Fruit fly (Drosophila melanogaster) whole organism, embryonic: ENCODE measurements around the gene Shc.

Experiments
- Atf3 ChIP-seq: fragments of 200-800 bp; sonication (Bioruptor generic); optimal IDR thresholded peaks from 3 replicates; lab custom pipeline; 2016; ENCODE audit warnings: missing biosample characterization, missing genetic modification characterization
- Atf6 ChIP-seq: fragments of 200-800 bp; sonication (Bioruptor generic); IDR thresholded peaks from 2 replicates; pipeline ENCODE4 v1.3.6; 2022; ENCODE audit warnings: missing biosample characterization, missing genetic modification characterization
- Bgb ChIP-seq: fragments of 200-800 bp; sonication (Bioruptor generic); IDR thresholded peaks from 2 replicates; pipeline ENCODE4 v1.3.6; 2022; ENCODE audit warnings: missing biosample characterization, missing genetic modification characterization; ENCODE audit not compliant: partially characterized antibody
- CG10321 ChIP-seq: fragments of 200-800 bp; sonication (Bioruptor generic); IDR thresholded peaks from 2 replicates; pipeline ENCODE4 v1.3.6; 2022; ENCODE audit warnings: missing biosample characterization, missing genetic modification characterization
- CG10565 ChIP-seq: fragments of 200-800 bp; sonication (Bioruptor generic); optimal IDR thresholded peaks from 3 replicates; lab custom pipeline; 2016; ENCODE audit warnings: missing biosample characterization, mild to moderate bottlenecking, missing genetic modification characterization
- CG10654 ChIP-seq: fragments of 200-800 bp; sonication (Bioruptor generic); optimal IDR thresholded peaks from 2 replicates; lab custom pipeline; 2016; ENCODE audit warnings: missing biosample characterization, missing genetic modification characterization
- CG11560 ChIP-seq: fragments of 200-800 bp; sonication (Bioruptor generic); IDR thresholded peaks from 3 replicates; pipeline ENCODE4 v1.3.6; 2022; ENCODE audit warnings: missing biosample characterization, missing genetic modification characterization
- CG12942 ChIP-seq: fragments of 200-800 bp; sonication (Bioruptor generic); optimal IDR thresholded peaks from 3 replicates; lab custom pipeline; 2016; ENCODE audit warnings: missing biosample characterization, missing genetic modification characterization
- CG15073 ChIP-seq: fragments of 200-800 bp; sonication (Bioruptor generic); optimal IDR thresholded peaks from 2 replicates; lab custom pipeline; 2016; ENCODE audit warnings: missing biosample characterization, missing genetic modification characterization
- CG15479 ChIP-seq: fragments of 200-800 bp; sonication (Bioruptor generic); optimal IDR thresholded peaks from 3 replicates; lab custom pipeline; 2019; ENCODE audit warnings: missing biosample characterization, mild to moderate bottlenecking, missing genetic modification characterization, moderate library complexity
- CG17829 ChIP-seq: fragments of 200-800 bp; optimal IDR thresholded peaks from 2 replicates; lab custom pipeline; 2019; ENCODE audit warnings: missing biosample characterization, mild to moderate bottlenecking, missing genetic modification characterization, moderate library complexity
- CG1832 ChIP-seq: fragments of 200-800 bp; sonication (Bioruptor generic); optimal IDR thresholded peaks from 2 replicates; lab custom pipeline; 2017; ENCODE audit warnings: missing biosample characterization, mild to moderate bottlenecking, missing genetic modification characterization, inconsistent platforms
- CG31388 ChIP-seq: fragments of 200-800 bp; sonication (Bioruptor generic); optimal IDR thresholded peaks from 2 replicates; lab custom pipeline; 2016; ENCODE audit warnings: missing biosample characterization, missing genetic modification characterization
- CG34422 ChIP-seq: fragments of 200-800 bp; sonication (Bioruptor generic); IDR thresholded peaks from 3 replicates; pipeline ENCODE4 v1.3.6; 2022; ENCODE audit warnings: missing biosample characterization, missing genetic modification characterization
- CG4730 ChIP-seq: fragments of 200-800 bp; sonication (Bioruptor generic); IDR thresholded peaks from 2 replicates; pipeline ENCODE4 v1.3.6; 2022; ENCODE audit warnings: missing biosample characterization, missing genetic modification characterization
- CG8944 ChIP-seq: fragments of 200-800 bp; sonication (Bioruptor generic); optimal IDR thresholded peaks from 3 replicates; lab custom pipeline; 2016; ENCODE audit warnings: missing biosample characterization, missing genetic modification characterization
- CTCF ChIP-seq: fragments of 200-800 bp; sonication (Bioruptor generic); optimal IDR thresholded peaks from 2 replicates; lab custom pipeline; 2017; ENCODE audit warnings: missing biosample characterization, mild to moderate bottlenecking, missing genetic modification characterization, moderate library complexity
- Dip2 ChIP-seq: fragments of 200-800 bp; sonication (Bioruptor generic); IDR thresholded peaks from 2 replicates; pipeline ENCODE4 v1.3.6; 2022; ENCODE audit warnings: missing biosample characterization, missing genetic modification characterization
- Dll ChIP-seq: fragments of 200-800 bp; sonication (Bioruptor generic); IDR thresholded peaks from 4 replicates; pipeline ENCODE4 v1.3.6; 2022; ENCODE audit warnings: missing biosample characterization, missing genetic modification characterization; ENCODE audit not compliant: partially characterized antibody
- E2f1 ChIP-seq: fragments of 200-800 bp; sonication (Bioruptor generic); IDR thresholded peaks from 2 replicates; pipeline ENCODE4 v1.3.6; 2022; ENCODE audit warnings: missing biosample characterization, missing genetic modification characterization
- Gsc ChIP-seq: fragments of 200-800 bp; sonication (Bioruptor generic); IDR thresholded peaks from 2 replicates; pipeline ENCODE4 v1.3.6; 2022; ENCODE audit warnings: missing biosample characterization, missing genetic modification characterization
- HLH3B ChIP-seq: fragments of 200-800 bp; sonication (Bioruptor generic); IDR thresholded peaks from 2 replicates; pipeline ENCODE4 v1.3.6; 2022; ENCODE audit warnings: missing biosample characterization, missing genetic modification characterization
- Hr39 ChIP-seq: fragments of >200 bp; optimal IDR thresholded peaks from 2 replicates; lab custom pipeline; 2017
- Jarid2 ChIP-seq: fragments of 200-800 bp; sonication (Bioruptor generic); optimal IDR thresholded peaks from 3 replicates; lab custom pipeline; 2017; ENCODE audit warnings: mild to moderate bottlenecking, missing biosample characterization, missing genetic modification reagents, missing genetic modification characterization
- Med ChIP-seq: fragments of 200-800 bp; sonication (Bioruptor generic); peaks from one replicate; lab custom pipeline; 2016; ENCODE audit warnings: missing biosample characterization, missing genetic modification characterization, mild to moderate bottlenecking, inconsistent platforms, moderate library complexity
- Meics ChIP-seq: fragments of 200-800 bp; sonication (Bioruptor generic); optimal IDR thresholded peaks from 2 replicates; lab custom pipeline; 2017; ENCODE audit warnings: missing biosample characterization, mild to moderate bottlenecking, missing genetic modification characterization
- NfI ChIP-seq: fragments of 200-800 bp; sonication (Bioruptor generic); optimal IDR thresholded peaks from 3 replicates; lab custom pipeline; 2018; ENCODE audit warnings: missing biosample characterization, mild to moderate bottlenecking, missing genetic modification characterization, moderate library complexity
- Optix ChIP-seq: fragments of 200-800 bp; sonication (Bioruptor generic); IDR thresholded peaks from 3 replicates; pipeline ENCODE4 v1.3.6; 2022; ENCODE audit warnings: missing biosample characterization, missing genetic modification characterization
- Sox100B ChIP-seq: fragments of 200-800 bp; sonication (Bioruptor generic); optimal IDR thresholded peaks from 3 replicates; lab custom pipeline; 2018; ENCODE audit warnings: missing biosample characterization, mild to moderate bottlenecking, missing genetic modification characterization
- Sry-δ ChIP-seq: fragments of 200-800 bp; sonication (Bioruptor generic); optimal IDR thresholded peaks from 2 replicates; lab custom pipeline; 2016; ENCODE audit warnings: missing biosample characterization, missing genetic modification characterization
- Ssrp ChIP-seq: fragments of 200-800 bp; sonication (Bioruptor generic); optimal IDR thresholded peaks from 2 replicates; lab custom pipeline; 2018; ENCODE audit warnings: missing biosample characterization, mild to moderate bottlenecking, missing genetic modification characterization, moderate library complexity
- Trl ChIP-seq, 3 experiments: fragments of >200 bp in 2 of 3; fragments of 200-800 bp in 1 of 3; sonication (Bioruptor generic) in 1 of 3; optimal IDR thresholded peaks; 2 replicates in 1 of 3; 3 replicates in 2 of 3; lab custom pipeline; 2016 to 2017; ENCODE audit warnings: missing biosample characterization in 1 of 3, missing genetic modification characterization in 1 of 3
- Usf ChIP-seq: fragments of 200-800 bp; sonication (Bioruptor generic); optimal IDR thresholded peaks from 2 replicates; lab custom pipeline; 2017; ENCODE audit warnings: missing genotype, missing biosample characterization, missing genetic modification characterization
- az2 ChIP-seq: fragments of 200-800 bp; sonication (Bioruptor generic); optimal IDR thresholded peaks from 3 replicates; lab custom pipeline; 2016; ENCODE audit warnings: missing biosample characterization, missing genetic modification characterization
- br ChIP-seq: fragments of >200 bp; optimal IDR thresholded peaks from 2 replicates; lab custom pipeline; 2017
- cg ChIP-seq: fragments of 200-800 bp; sonication (Bioruptor generic); optimal IDR thresholded peaks from 3 replicates; lab custom pipeline; 2019; ENCODE audit warnings: missing biosample characterization, mild to moderate bottlenecking, missing genetic modification characterization, moderate library complexity
- chinmo ChIP-seq: fragments of 200-800 bp; sonication (Bioruptor generic); IDR thresholded peaks from 4 replicates; pipeline ENCODE4 v1.3.6; 2022; ENCODE audit warnings: missing biosample characterization, missing genetic modification characterization; ENCODE audit not compliant: partially characterized antibody
- chm ChIP-seq: fragments of 200-800 bp; sonication (Bioruptor generic); IDR thresholded peaks from 2 replicates; pipeline ENCODE4 v1.3.6; 2022; ENCODE audit warnings: missing biosample characterization, missing genetic modification characterization
- danr ChIP-seq: fragments of 200-800 bp; sonication (Bioruptor generic); IDR thresholded peaks from 2 replicates; pipeline ENCODE4 v1.3.6; 2022; ENCODE audit warnings: missing biosample characterization, missing genetic modification characterization
- disco-r ChIP-seq: fragments of 200-800 bp; sonication (Bioruptor generic); optimal IDR thresholded peaks from 2 replicates; lab custom pipeline; 2016; ENCODE audit warnings: missing biosample characterization, missing genetic modification characterization
- emc ChIP-seq: fragments of 200-800 bp; sonication (Bioruptor generic); optimal IDR thresholded peaks from 2 replicates; lab custom pipeline; 2016; ENCODE audit warnings: missing biosample characterization, missing genetic modification characterization
- grn ChIP-seq: fragments of 200-800 bp; sonication (Bioruptor generic); optimal IDR thresholded peaks from 3 replicates; lab custom pipeline; 2017; ENCODE audit warnings: missing biosample characterization, missing genetic modification characterization
- ind ChIP-seq: fragments of 200-800 bp; sonication (Bioruptor generic); optimal IDR thresholded peaks from 3 replicates; lab custom pipeline; 2016; ENCODE audit warnings: missing biosample characterization, missing genetic modification characterization
- lbe ChIP-seq: fragments of 200-800 bp; sonication (Bioruptor generic); optimal IDR thresholded peaks from 2 replicates; lab custom pipeline; 2016; ENCODE audit warnings: missing biosample characterization, mild to moderate bottlenecking, missing genetic modification characterization
- lola ChIP-seq, 3 experiments: fragments of >200 bp in 2 of 3; fragments of 200-800 bp in 1 of 3; sonication (Bioruptor generic) in 1 of 3; optimal IDR thresholded peaks; 2 replicates each; lab custom pipeline; 2017 to 2019; ENCODE audit warnings: missing biosample characterization in 3 of 3, missing genetic modification characterization in 3 of 3, mild to moderate bottlenecking in 1 of 3, moderate library complexity in 1 of 3
- mirr ChIP-seq: fragments of 200-800 bp; sonication (Bioruptor generic); optimal IDR thresholded peaks from 3 replicates; lab custom pipeline; 2018; ENCODE audit warnings: missing biosample characterization, mild to moderate bottlenecking, missing genetic modification characterization
- peb ChIP-seq: fragments of 200-800 bp; sonication (Bioruptor generic); IDR thresholded peaks from 2 replicates; pipeline ENCODE4 v1.3.6; 2022; ENCODE audit warnings: missing biosample characterization, missing genetic modification characterization
- rib ChIP-seq: fragments of 200-800 bp; sonication (Bioruptor generic); IDR thresholded peaks from 2 replicates; pipeline ENCODE4 v1.3.6; 2022; ENCODE audit warnings: missing biosample characterization, missing genetic modification characterization
- seq ChIP-seq: fragments of 200-800 bp; sonication (Bioruptor generic); IDR thresholded peaks from 2 replicates; pipeline ENCODE4 v1.3.6; 2022; ENCODE audit warnings: missing biosample characterization, missing genetic modification characterization
- stc ChIP-seq: fragments of 200-800 bp; sonication (Bioruptor generic); IDR thresholded peaks from 2 replicates; pipeline ENCODE4 v1.3.6; 2022; ENCODE audit warnings: missing biosample characterization, missing genetic modification characterization
- sug ChIP-seq: fragments of 200-800 bp; optimal IDR thresholded peaks from 2 replicates; lab custom pipeline; 2019; ENCODE audit warnings: missing biosample characterization, mild to moderate bottlenecking, missing genetic modification characterization, moderate library complexity

Gene Shc

DNA sequence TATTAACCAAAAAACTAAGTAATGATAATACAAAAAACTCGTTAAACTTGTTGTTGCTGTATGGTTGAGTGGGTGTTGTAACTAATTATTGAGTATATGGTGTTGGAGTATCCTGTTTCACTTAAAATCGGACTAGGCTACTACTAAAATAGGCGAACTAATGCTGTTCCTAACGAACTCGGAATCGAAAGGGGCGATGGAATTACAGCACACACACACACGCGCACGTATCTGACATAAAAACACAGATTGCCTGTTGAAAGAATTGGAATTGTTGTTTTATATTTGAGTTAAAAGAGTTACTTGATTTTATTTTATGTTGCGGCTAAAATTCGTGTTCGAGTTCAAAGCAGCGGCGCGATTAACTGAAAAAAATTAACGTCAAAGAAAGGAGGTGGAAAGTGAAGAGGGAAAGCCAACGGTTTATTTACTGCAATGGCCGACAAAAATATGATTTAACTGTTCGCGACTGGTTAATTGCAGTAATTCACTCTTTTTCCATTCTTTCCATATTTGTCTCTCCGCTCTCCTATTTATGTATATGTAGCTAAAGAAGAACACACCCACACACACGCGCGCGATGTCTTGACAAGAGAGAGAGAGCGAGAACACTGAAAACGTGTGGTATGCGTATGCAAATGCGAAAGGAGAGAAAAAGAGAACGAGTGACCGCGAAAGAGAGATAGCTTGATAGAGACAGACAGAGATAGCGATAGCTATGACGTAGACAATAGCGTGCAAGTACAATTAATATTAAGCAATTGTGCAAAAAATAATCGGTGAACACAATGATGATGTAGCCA lies 25.3 kb upstream of the Shc start (continued):
- TF ChIP-seq chm (GFP tag; lab: Robert Waterston, UW) = peak; percentile 59; the same call in 1 of the 2 replicates
- no peak for TF ChIP-seq Optix
- peak; percentile 83; the same call in 3 of the 4 replicates for TF ChIP-seq chinmo (GFP tag; lab: Robert Waterston, UW)
- peak; percentile 49; the same call in 1 of the 2 replicates for TF ChIP-seq seq
- TF ChIP-seq CG11560 = no peak
- no peak; the same call in 1 of the 2 replicates for TF ChIP-seq rib (GFP tag; lab: Robert Waterston, UW)
- TF ChIP-seq CG15073 (GFP tag; lab: Kevin White, UChicago) = no peak
- peak; percentile 91 for TF ChIP-seq CG15479
- TF ChIP-seq Bgb = no peak
- no peak for TF ChIP-seq CG4730 (GFP tag; lab: Robert Waterston, UW)
- TF ChIP-seq CG17829 (tag; lab: Kevin White, UChicago) = no peak
- peak; percentile 76 for TF ChIP-seq sug (tag; lab: Kevin White, UChicago)
- TF ChIP-seq br (lab: Kevin White, UChicago) = no peak
- TF ChIP-seq az2 = no peak
- no peak for TF ChIP-seq Ssrp
- TF ChIP-seq Sry-δ (GFP tag; lab: Kevin White, UChicago) = no peak
- no peak for TF ChIP-seq Usf (GFP tag; lab: Kevin White, UChicago)
- TF ChIP-seq CG8944 (GFP tag; lab: Kevin White, UChicago) = no peak
- no peak for TF ChIP-seq Dip2 (GFP tag; lab: Robert Waterston, UW)
- TF ChIP-seq CG10321 = peak; percentile 58; the same call in 1 of the 2 replicates
- TF ChIP-seq disco-r (GFP tag; lab: Kevin White, UChicago) = no peak
- TF ChIP-seq CG31388 (GFP tag; lab: Kevin White, UChicago) = no peak
- no peak for TF ChIP-seq CG10654 (GFP tag; lab: Kevin White, UChicago)
- TF ChIP-seq lola (GFP tag; optimal IDR thresholded peaks at IDR 0.05; lab: Kevin White, UChicago) = peak in 1 of 3 experiments; percentile 73
- TF ChIP-seq Jarid2 (GFP tag; lab: Kevin White, UChicago) = no peak
- TF ChIP-seq NfI (GFP tag; lab: Kevin White, UChicago) = no peak
- TF ChIP-seq Atf3 (GFP tag; lab: Kevin White, UChicago) = no peak
- TF ChIP-seq emc (GFP tag; lab: Kevin White, UChicago) = no peak
- TF ChIP-seq Trl (optimal IDR thresholded peaks at IDR 0.05; lab: Kevin White, UChicago) = peak; percentile 91 to 96
- TF ChIP-seq Trl (GFP tag; optimal IDR thresholded peaks at IDR 0.05; lab: Kevin White, UChicago) = peak; percentile 40
- TF ChIP-seq peb = no peak
- TF ChIP-seq Med (GFP tag; lab: Kevin White, UChicago) = peak; percentile 48
- TF ChIP-seq CG34422 (GFP tag; lab: Robert Waterston, UW) = peak; percentile 6; the same call in 1 of the 3 replicates
- TF ChIP-seq ind = no peak
- no peak for TF ChIP-seq danr (GFP tag; lab: Robert Waterston, UW)
- TF ChIP-seq cg = peak; percentile 90
- TF ChIP-seq HLH3B (GFP tag; lab: Robert Waterston, UW) = no peak
- TF ChIP-seq Meics = no peak
- TF ChIP-seq CG12942 (GFP tag; lab: Kevin White, UChicago) = no peak
- no peak for TF ChIP-seq E2f1 (GFP tag; lab: Robert Waterston, UW)
- no peak for TF ChIP-seq mirr
- TF ChIP-seq Sox100B (GFP tag; lab: Kevin White, UChicago) = no peak
- no peak for TF ChIP-seq Dll
- no peak for TF ChIP-seq CG10565 (GFP tag; lab: Kevin White, UChicago)
- peak; percentile 14 for TF ChIP-seq lbe (GFP tag; lab: Kevin White, UChicago)
- TF ChIP-seq CG1832 (GFP tag; lab: Kevin White, UChicago) = peak; percentile 85
- TF ChIP-seq Gsc (GFP tag; lab: Robert Waterston, UW) = no peak
- TF ChIP-seq grn (GFP tag; lab: Kevin White, UChicago) = no peak
- no peak for TF ChIP-seq CTCF (GFP tag; lab: Kevin White, UChicago)
- peak; percentile 13; the same call in 1 of the 2 replicates for TF ChIP-seq stc (GFP tag; lab: Robert Waterston, UW)
- 0 out of 2 replicates have a peak, but pooled peaks have one; percentile 13 for TF ChIP-seq Atf6 (GFP tag; lab: Robert Waterston, UW)
- no peak for TF ChIP-seq Hr39 (lab: Kevin White, UChicago)
